Worm (Caenorhabditis elegans) whole organism, L4 larva: ENCODE results near the gene sra-29.

ENCODE experiments used
- D1046.2 ChIP-seq: fragments of 200-800 bp; sonication (Bioruptor generic); IDR thresholded peaks from 2 replicates; pipeline ENCODE4 v1.3.6; 2022; ENCODE audit warnings: missing genetic modification characterization, missing compliant biosample characterization
- F10B5.3 ChIP-seq: sonication (generic microtip); optimal IDR thresholded peaks from 2 replicates; lab custom pipeline; 2016; ENCODE audit warnings: mild to moderate bottlenecking, missing genetic modification characterization, missing compliant biosample characterization
- F37D6.2 ChIP-seq: sonication (generic microtip); optimal IDR thresholded peaks from 2 replicates; lab custom pipeline; 2016; ENCODE audit warnings: mild to moderate bottlenecking, missing genetic modification characterization, missing compliant biosample characterization
- F44E2.7 ChIP-seq: fragments of 200-800 bp; sonication (Bioruptor generic); IDR thresholded peaks from 2 replicates; pipeline ENCODE4 v2.1.2; 2022; ENCODE audit warnings: missing genetic modification characterization, missing compliant biosample characterization
- Y5F2A.4 ChIP-seq: fragments of 200-800 bp; sonication (Bioruptor generic); optimal IDR thresholded peaks from 2 replicates; lab custom pipeline; 2018; ENCODE audit warnings: mild to moderate bottlenecking, missing genetic modification characterization, missing compliant biosample characterization
- Y75B8A.6 ChIP-seq: fragments of 200-800 bp; sonication (Bioruptor generic); IDR thresholded peaks from 2 replicates; pipeline ENCODE4 v1.3.6; 2022; ENCODE audit warnings: missing genetic modification reagents, missing genetic modification characterization, missing compliant biosample characterization
- ZK546.5 ChIP-seq, 2 experiments: sonication (generic microtip); optimal IDR thresholded peaks; 2 replicates each; lab custom pipeline; 2017; ENCODE audit warnings: missing biosample characterization in 2 of 2, missing genetic modification characterization in 2 of 2
- aha-1 ChIP-seq: fragments of 150-350 bp; peaks from one replicate; lab custom pipeline; 2014; ENCODE audit warnings: missing biosample characterization, missing genetic modification characterization
- ama-1 ChIP-seq: fragments of 150-350 bp; optimal IDR thresholded peaks from 2 replicates; lab custom pipeline; 2014; ENCODE audit warnings: inconsistent platforms, mixed read lengths
- attf-4 ChIP-seq: sonication (generic microtip); optimal IDR thresholded peaks from 3 replicates; lab custom pipeline; 2017; ENCODE audit warnings: missing biosample characterization, missing genetic modification characterization
- ceh-20 ChIP-seq: fragments of 200-800 bp; sonication (Bioruptor generic); IDR thresholded peaks from 2 replicates; pipeline ENCODE4 v1.3.6; 2022; ENCODE audit warnings: missing genetic modification reagents, missing genetic modification characterization, missing compliant biosample characterization
- ceh-44 ChIP-seq: fragments of 200-800 bp; sonication (Bioruptor generic); IDR thresholded peaks from 2 replicates; pipeline ENCODE4 v1.3.6; 2022; ENCODE audit warnings: missing genetic modification reagents, missing genetic modification characterization, missing compliant biosample characterization
- ceh-62 ChIP-seq: sonication (generic microtip); optimal IDR thresholded peaks from 2 replicates; lab custom pipeline; 2017; ENCODE audit warnings: missing biosample characterization, missing genetic modification characterization
- ceh-82 ChIP-seq: sonication (generic microtip); optimal IDR thresholded peaks from 2 replicates; lab custom pipeline; 2017; ENCODE audit warnings: missing biosample characterization, missing genetic modification characterization
- dmd-6 ChIP-seq: fragments of 200-800 bp; sonication (Bioruptor generic); IDR thresholded peaks from 2 replicates; pipeline ENCODE4 v1.3.6; 2022; ENCODE audit warnings: missing genetic modification reagents, missing genetic modification characterization, missing compliant biosample characterization
- dmd-9 ChIP-seq: fragments of 200-800 bp; sonication (Bioruptor generic); IDR thresholded peaks from 2 replicates; pipeline ENCODE4 v1.3.6; 2022; ENCODE audit warnings: missing genetic modification reagents, missing genetic modification characterization, missing compliant biosample characterization
- dpl-1 ChIP-seq: fragments of 150-350 bp; optimal IDR thresholded peaks from 2 replicates; lab custom pipeline; 2014; ENCODE audit warnings: missing biosample characterization, missing genetic modification reagents, missing genetic modification characterization
- egl-27 ChIP-seq: sonication (generic microtip); optimal IDR thresholded peaks from 3 replicates; lab custom pipeline; 2017; ENCODE audit warnings: missing biosample characterization, missing genetic modification reagents, missing genetic modification characterization
- gei-8 ChIP-seq: fragments of 200-800 bp; sonication (Bioruptor generic); optimal IDR thresholded peaks from 2 replicates; lab custom pipeline; 2018; ENCODE audit warnings: mild to moderate bottlenecking, missing genetic modification characterization, missing compliant biosample characterization
- hif-1 ChIP-seq, 2 experiments: sonication (generic microtip); optimal IDR thresholded peaks; 2 replicates each; lab custom pipeline; 2016 to 2017; ENCODE audit warnings: missing compliant biosample characterization in 2 of 2, missing genetic modification characterization in 2 of 2, missing genetic modification reagents in 2 of 2, missing genotype in 2 of 2, mild to moderate bottlenecking in 1 of 2
- hlh-11 ChIP-seq: fragments of 200-800 bp; sonication (Bioruptor generic); optimal IDR thresholded peaks from 2 replicates; lab custom pipeline; 2018; ENCODE audit warnings: mild to moderate bottlenecking, missing genetic modification characterization, missing compliant biosample characterization
- hlh-30 ChIP-seq: sonication (generic microtip); optimal IDR thresholded peaks from 2 replicates; lab custom pipeline; 2017; ENCODE audit warnings: antibody characterized with exemption, mild to moderate bottlenecking, missing genetic modification characterization, missing compliant biosample characterization; ENCODE audit not compliant: insufficient read depth
- hmg-1.1 ChIP-seq: fragments of 200-800 bp; sonication (Bioruptor generic); IDR thresholded peaks from 2 replicates; pipeline ENCODE4 v1.3.6; 2022; ENCODE audit warnings: missing genetic modification reagents, missing genetic modification characterization, missing compliant biosample characterization
- lin-15B ChIP-seq: fragments of 150-350 bp; sonication (generic microtip); optimal IDR thresholded peaks from 3 replicates; lab custom pipeline; 2014; ENCODE audit warnings: missing biosample characterization, missing genetic modification characterization
- lin-38 ChIP-seq: fragments of 200-800 bp; sonication (Bioruptor generic); IDR thresholded peaks from 2 replicates; pipeline ENCODE4 v1.3.6; 2022; ENCODE audit warnings: missing genetic modification reagents, missing genetic modification characterization, missing compliant biosample characterization
- lin-39 ChIP-seq: fragments of 150-350 bp; optimal IDR thresholded peaks from 2 replicates; lab custom pipeline; 2014; ENCODE audit warnings: missing biosample characterization, missing genetic modification reagents, missing genetic modification characterization
- lir-3 ChIP-seq: sonication (generic microtip); optimal IDR thresholded peaks from 2 replicates; lab custom pipeline; 2016; ENCODE audit warnings: mild to moderate bottlenecking, missing genetic modification characterization, missing compliant biosample characterization
- mdl-1 ChIP-seq, 2 experiments: fragments of 150-350 bp in 1 of 2; sonication (generic microtip) in 1 of 2; optimal IDR thresholded peaks; 2 replicates each; lab custom pipeline; 2014 to 2017; ENCODE audit warnings: missing biosample characterization in 2 of 2, missing genetic modification characterization in 2 of 2
- mxl-3 ChIP-seq: fragments of 200-800 bp; sonication (Bioruptor generic); optimal IDR thresholded peaks from 2 replicates; lab custom pipeline; 2018; ENCODE audit warnings: mild to moderate bottlenecking, missing genetic modification characterization, missing compliant biosample characterization
- nhr-10 ChIP-seq: fragments of 150-350 bp; optimal IDR thresholded peaks from 2 replicates; lab custom pipeline; 2014; ENCODE audit warnings: missing biosample characterization, missing genetic modification characterization
- nhr-111 ChIP-seq: fragments of 200-800 bp; sonication (Bioruptor generic); optimal IDR thresholded peaks from 2 replicates; lab custom pipeline; 2018; ENCODE audit warnings: mild to moderate bottlenecking, missing genetic modification characterization, missing compliant biosample characterization
- nhr-25 ChIP-seq: sonication (generic microtip); optimal IDR thresholded peaks from 2 replicates; lab custom pipeline; 2017; ENCODE audit warnings: missing genetic modification characterization, mild to moderate bottlenecking, missing compliant biosample characterization, antibody characterized with exemption, moderate library complexity, borderline replicate concordance; ENCODE audit not compliant: insufficient read depth
- nhr-48 ChIP-seq: sonication (generic microtip); optimal IDR thresholded peaks from 2 replicates; lab custom pipeline; 2016; ENCODE audit warnings: mild to moderate bottlenecking, missing genetic modification characterization, missing compliant biosample characterization
- nhr-6 ChIP-seq: fragments of 150-350 bp; optimal IDR thresholded peaks from 2 replicates; lab custom pipeline; 2014; ENCODE audit warnings: missing biosample characterization, missing genetic modification characterization
- nhr-77 ChIP-seq: fragments of 150-350 bp; optimal IDR thresholded peaks from 2 replicates; lab custom pipeline; 2014; ENCODE audit warnings: missing biosample characterization, missing genetic modification characterization
- pha-4 ChIP-seq, 2 experiments: fragments of 150-350 bp in 1 of 2; fragments of 200-800 bp in 1 of 2; sonication (Bioruptor generic) in 1 of 2; IDR thresholded peaks in 1 of 2; optimal IDR thresholded peaks in 1 of 2; 2 replicates each; pipeline versions ENCODE4 v1.3.6 to Lab custom; 2014 to 2022; ENCODE audit warnings: missing genetic modification characterization in 2 of 2, missing genetic modification reagents in 2 of 2, missing biosample characterization in 1 of 2, missing compliant biosample characterization in 1 of 2
- pqm-1 ChIP-seq: sonication (generic microtip); optimal IDR thresholded peaks from 2 replicates; lab custom pipeline; 2017; ENCODE audit warnings: missing biosample characterization, missing genetic modification characterization
- saeg-2 ChIP-seq: fragments of 200-800 bp; sonication (Bioruptor generic); IDR thresholded peaks from 2 replicates; pipeline ENCODE4 v1.3.6; 2022; ENCODE audit warnings: missing genetic modification reagents, missing genetic modification characterization, missing compliant biosample characterization
- sdz-12 ChIP-seq: fragments of 200-800 bp; sonication (Bioruptor generic); optimal IDR thresholded peaks from 2 replicates; lab custom pipeline; 2018; ENCODE audit warnings: mild to moderate bottlenecking, missing genetic modification characterization, missing compliant biosample characterization
- skn-1 ChIP-seq: fragments of 150-350 bp; optimal IDR thresholded peaks from 2 replicates; lab custom pipeline; 2014; ENCODE audit warnings: missing biosample characterization, missing genetic modification characterization
- tag-97 ChIP-seq: fragments of 200-800 bp; sonication (Bioruptor generic); IDR thresholded peaks from 2 replicates; pipeline ENCODE4 v1.3.6; 2022; ENCODE audit warnings: missing genetic modification characterization, missing compliant biosample characterization
- unc-62 ChIP-seq, 3 experiments: fragments of 150-350 bp in 1 of 3; sonication (generic microtip); optimal IDR thresholded peaks in 2 of 3; peaks in 1 of 3; 1 replicate in 1 of 3; 2 replicates in 2 of 3; lab custom pipeline; 2014 to 2017; ENCODE audit warnings: missing biosample characterization in 3 of 3, missing genetic modification characterization in 3 of 3, missing genetic modification reagents in 3 of 3, missing genotype in 1 of 3
- zag-1 ChIP-seq: fragments of 150-350 bp; optimal IDR thresholded peaks from 2 replicates; lab custom pipeline; 2014; ENCODE audit warnings: missing biosample characterization, missing genetic modification characterization
- zfp-2 ChIP-seq: sonication (generic microtip); optimal IDR thresholded peaks from 2 replicates; lab custom pipeline; 2016; ENCODE audit warnings: mild to moderate bottlenecking, missing genetic modification characterization, missing compliant biosample characterization
- zfp-3 ChIP-seq: fragments of 200-800 bp; sonication (Bioruptor generic); conservative IDR thresholded peaks from 2 replicates; pipeline ENCODE4 v1.3.6; 2022; ENCODE audit warnings: missing genetic modification reagents, missing genetic modification characterization, missing compliant biosample characterization
- zip-2 ChIP-seq: fragments of 150-350 bp; optimal IDR thresholded peaks from 2 replicates; lab custom pipeline; 2014; ENCODE audit warnings: missing biosample characterization, missing genetic modification characterization
- ztf-11 ChIP-seq: fragments of 150-350 bp; optimal IDR thresholded peaks from 2 replicates; lab custom pipeline; 2014; ENCODE audit warnings: missing biosample characterization, missing genetic modification characterization

The sra-29 gene

ce11 chrII:6612544-6612943, 37.0 kb upstream of the sra-29 start (continued):
- TF ChIP-seq gei-8 (GFP tag; lab: Kevin White, UChicago) (no peak), hmg-1.1 (GFP tag; lab: Robert Waterston, UW) (no peak), hif-1 (tag; optimal IDR thresholded peaks at IDR 0.05; lab: Kevin White, UChicago) (peak in 1 of 2 experiments; percentile 21), lin-38 (GFP tag; lab: Robert Waterston, UW) (no peak)

- no peak for TF ChIP-seq Y75B8A.6 (GFP tag; lab: Robert Waterston, UW)
- TF ChIP-seq zfp-3, result no peak
- TF ChIP-seq nhr-6, result no peak
- no peak for TF ChIP-seq zfp-2 (tag; lab: Kevin White, UChicago)
- no peak for TF ChIP-seq ceh-44 (GFP tag; lab: Robert Waterston, UW)
- TF ChIP-seq egl-27, result no peak
- no peak for TF ChIP-seq F10B5.3 (tag; lab: Kevin White, UChicago)
- no peak for TF ChIP-seq ztf-11 (tag; lab: Kevin White, UChicago)
- no peak for TF ChIP-seq hlh-30 (tag; lab: Kevin White, UChicago)
- no peak for TF ChIP-seq hlh-11 (tag; lab: Kevin White, UChicago)
- TF ChIP-seq dpl-1, result no peak
Measured at ce11 chrII:6610262-6610661, 34.7 kb upstream of the sra-29 start.

- TF ChIP-seq ceh-20 (GFP tag; lab: Robert Waterston, UW) (no peak), attf-4 (tag; lab: Kevin White, UChicago) (no peak), lir-3 (tag; lab: Kevin White, UChicago) (no peak), dmd-9 (GFP tag; lab: Robert Waterston, UW) (no peak), zfp-2 (tag; lab: Kevin White, UChicago) (no peak), zag-1 (tag; lab: Kevin White, UChicago) (no peak), mxl-3 (GFP tag; lab: Kevin White, UChicago) (peak; percentile 36), mdl-1 (tag; optimal IDR thresholded peaks at IDR 0.05; lab: Kevin White, UChicago) (peak in 1 of 2 experiments; percentile 53), saeg-2 (GFP tag; lab: Robert Waterston, UW) (no peak), F37D6.2 (tag; lab: Kevin White, UChicago) (no peak), pha-4 (GFP tag; IDR thresholded peaks at IDR 0.05; lab: Robert Waterston, UW) (no peak), pha-4 (tag; optimal IDR thresholded peaks at IDR 0.05; lab: Kevin White, UChicago) (no peak), sdz-12 (GFP tag; lab: Kevin White, UChicago) (no peak), nhr-111 (GFP tag; lab: Kevin White, UChicago) (no peak), nhr-25 (no peak), unc-62 (GFP tag; optimal IDR thresholded peaks at IDR 0.05 in 1 of 2; lab: Kevin White, UChicago) (no peak), unc-62 (tag; optimal IDR thresholded peaks at IDR 0.05; lab: Kevin White, UChicago) (no peak), nhr-48 (tag; lab: Kevin White, UChicago) (no peak), ceh-44 (GFP tag; lab: Robert Waterston, UW) (no peak), D1046.2 (GFP tag; lab: Robert Waterston, UW) (no peak), pqm-1 (tag; lab: Kevin White, UChicago) (no peak), skn-1 (tag; lab: Kevin White, UChicago) (no peak), nhr-77 (no peak), tag-97 (GFP tag; lab: Robert Waterston, UW) (no peak), hlh-30 (tag; lab: Kevin White, UChicago) (peak; percentile 83), ceh-62 (no peak), Y5F2A.4 (GFP tag; lab: Kevin White, UChicago) (no peak), ztf-11 (tag; lab: Kevin White, UChicago) (no peak), zip-2 (no peak), hmg-1.1 (GFP tag; lab: Robert Waterston, UW) (0 out of 2 replicates have a peak, but pooled peaks have one; percentile 27), lin-39 (tag; lab: Kevin White, UChicago) (no peak), F44E2.7 (GFP tag; lab: Robert Waterston, UW) (no peak), ama-1 (lab: Kevin White, UChicago) (no peak), ceh-82 (tag; lab: Kevin White, UChicago) (no peak), ZK546.5 (tag; optimal IDR thresholded peaks at IDR 0.05; lab: Kevin White, UChicago) (no peak), dmd-6 (GFP tag; lab: Robert Waterston, UW) (no peak), lin-15B (tag; lab: Kevin White, UChicago) (no peak), gei-8 (GFP tag; lab: Kevin White, UChicago) (no peak), aha-1 (tag; lab: Kevin White, UChicago) (peak; percentile 62), nhr-10 (tag; lab: Kevin White, UChicago) (no peak)
Measured at ce11 chrII:6609315-6609842, 33.8 kb upstream of the sra-29 start, which contains the start of gene epg-5. TSS of gene epg-5 (minus strand) at chrII:6609365.
